Fruit fly (Drosophila melanogaster): ENCODE results near the gene Inx2.

Gene Inx2

DNA sequence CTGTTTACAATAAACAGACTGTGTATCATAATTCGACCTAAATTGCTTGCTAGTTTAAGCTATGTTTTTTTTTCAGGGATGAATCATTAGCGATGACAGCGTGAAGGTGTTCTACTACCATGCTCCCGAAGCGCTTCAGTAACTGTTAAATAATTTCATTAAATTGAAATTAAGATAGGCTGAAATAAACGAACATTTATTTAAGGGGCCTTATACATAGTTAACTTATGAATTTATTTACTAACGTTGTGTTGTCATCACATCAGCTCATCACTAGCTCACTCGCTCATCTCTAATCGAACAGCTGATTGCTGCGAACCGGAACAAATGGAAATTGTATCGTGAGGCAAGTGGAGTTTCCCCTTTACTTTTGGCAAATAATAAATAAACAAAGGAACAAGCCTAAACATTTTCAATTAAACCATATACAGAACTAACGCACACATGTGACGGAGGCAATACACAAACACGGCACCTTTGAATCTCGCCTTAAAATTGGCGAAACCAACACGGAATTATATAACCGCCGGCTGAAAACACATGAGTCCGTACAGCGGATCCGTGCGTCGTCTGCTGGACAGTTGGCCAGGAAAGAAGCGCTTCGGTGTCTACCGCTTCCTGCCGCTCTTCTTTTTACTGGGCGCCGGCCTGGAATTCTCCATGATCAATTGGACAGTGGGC lies 12.7 kb downstream of the Inx2 start, which contains the start of the genes cm, sloth1 and sloth2 (continued):
- TF ChIP-seq CG8359 (GFP tag; optimal IDR thresholded peaks at IDR 0.05; ENCODE audit: borderline replicate concordance): no peak
- peak; percentile 82 for TF ChIP-seq CG11723 (GFP tag; optimal IDR thresholded peaks at IDR 0.05)
- TF ChIP-seq mirr (GFP tag; optimal IDR thresholded peaks at IDR 0.05): peak; percentile 71
- TF ChIP-seq cas (GFP tag; IDR thresholded peaks at IDR 0.05): peak; percentile 81
- TF ChIP-seq Lpt (GFP tag; optimal IDR thresholded peaks at IDR 0.05): no peak
- peak; percentile 69 for TF ChIP-seq Sry-β (GFP tag; optimal IDR thresholded peaks at IDR 0.05)
- TF ChIP-seq CG5953 (GFP tag; IDR thresholded peaks at IDR 0.05): peak; percentile 82
- peak; percentile 59 for TF ChIP-seq CG1647 (GFP tag; optimal IDR thresholded peaks at IDR 0.05)
- TF ChIP-seq Fer2 (tag; optimal IDR thresholded peaks at IDR 0.05): peak; percentile 75
- TF ChIP-seq slp2 (GFP tag; optimal IDR thresholded peaks at IDR 0.05): peak; percentile 71
- no peak for TF ChIP-seq h (optimal IDR thresholded peaks at IDR 0.05)
- peak; percentile 86 for TF ChIP-seq Dbx (GFP tag; IDR thresholded peaks at IDR 0.05)
- peak; percentile 90 for TF ChIP-seq CoRest (tag; optimal IDR thresholded peaks at IDR 0.05)
- TF ChIP-seq CHES-1-like (GFP tag; optimal IDR thresholded peaks at IDR 0.05): peak; percentile 86
- TF ChIP-seq kay (GFP tag; optimal IDR thresholded peaks at IDR 0.05): peak; percentile 70
- TF ChIP-seq otp (GFP tag; IDR thresholded peaks at IDR 0.05): peak; percentile 73
- peak; percentile 70 for TF ChIP-seq en (GFP tag; optimal IDR thresholded peaks at IDR 0.05)
- TF ChIP-seq gro (GFP tag; optimal IDR thresholded peaks at IDR 0.05): peak; percentile 91
- peak; percentile 92 for TF ChIP-seq CG1603 (tag; optimal IDR thresholded peaks at IDR 0.05)
- peak; percentile 88 for TF ChIP-seq CG12942 (GFP tag; optimal IDR thresholded peaks at IDR 0.05)
- no peak for TF ChIP-seq CG10565 (GFP tag; optimal IDR thresholded peaks at IDR 0.05)
- TF ChIP-seq da (GFP tag; optimal IDR thresholded peaks at IDR 0.05): peak; percentile 65
- peak; percentile 80 for TF ChIP-seq Mes4 (GFP tag; optimal IDR thresholded peaks at IDR 0.05)
- TF ChIP-seq sc (optimal IDR thresholded peaks at IDR 0.05): no peak
- peak; percentile 18 for TF ChIP-seq sc (GFP tag; optimal IDR thresholded peaks at IDR 0.05)
- TF ChIP-seq CG17612 (GFP tag; IDR thresholded peaks at IDR 0.05): peak; percentile 63; the same call in 1 of the 2 replicates
- peak; percentile 89 to 90 for TF ChIP-seq Pdp1 (GFP tag; optimal IDR thresholded peaks at IDR 0.05)
- peak; percentile 77 for TF ChIP-seq CG15514 (GFP tag; optimal IDR thresholded peaks at IDR 0.05)
- TF ChIP-seq ap (GFP tag; IDR thresholded peaks at IDR 0.05): peak; percentile 75
- TF ChIP-seq Taf1 (GFP tag; IDR thresholded peaks at IDR 0.05): peak; percentile 75
- peak; percentile 58 for TF ChIP-seq CG6813 (GFP tag; optimal IDR thresholded peaks at IDR 0.05)
- peak; percentile 45 for TF ChIP-seq ftz-f1 (GFP tag; optimal IDR thresholded peaks at IDR 0.05)
- peak; percentile 73 for TF ChIP-seq CG17361 (GFP tag; IDR thresholded peaks at IDR 0.05)
- TF ChIP-seq lmd (GFP tag; IDR thresholded peaks at IDR 0.05): peak; percentile 88
- peak; percentile 70 for TF ChIP-seq Lhr (GFP tag; optimal IDR thresholded peaks at IDR 0.05)
- TF ChIP-seq CG8765 (GFP tag; IDR thresholded peaks at IDR 0.05): peak; percentile 81
- TF ChIP-seq CG3281 (GFP tag; optimal IDR thresholded peaks at IDR 0.05): peak; percentile 77
- peak; percentile 83 for TF ChIP-seq CG13624 (GFP tag; optimal IDR thresholded peaks at IDR 0.05)
- TF ChIP-seq CG12659 (GFP tag; optimal IDR thresholded peaks at IDR 0.05): peak; percentile 86
- peak in 1 of 2 experiments; percentile 69 for TF ChIP-seq insv (GFP tag; optimal IDR thresholded peaks at IDR 0.05)
- TF ChIP-seq zfh1 (GFP tag; IDR thresholded peaks at IDR 0.05): peak; percentile 90
- peak; percentile 30 for TF ChIP-seq CG10274 (GFP tag; optimal IDR thresholded peaks at IDR 0.05)
- TF ChIP-seq Asciz (GFP tag; optimal IDR thresholded peaks at IDR 0.05): peak; percentile 51
- TF ChIP-seq eyg (GFP tag; optimal IDR thresholded peaks at IDR 0.05): peak; percentile 62
- TF ChIP-seq tio (GFP tag; optimal IDR thresholded peaks at IDR 0.05): peak; percentile 81
- TF ChIP-seq vvl (GFP tag; IDR thresholded peaks at IDR 0.05): peak; percentile 91
- TF ChIP-seq CG10543 (GFP tag; optimal IDR thresholded peaks at IDR 0.05): peak; percentile 88
- TF ChIP-seq sqz (GFP tag; optimal IDR thresholded peaks at IDR 0.05): peak; percentile 81
- TF ChIP-seq bsh (GFP tag; optimal IDR thresholded peaks at IDR 0.05): peak; percentile 7 to 83
- TF ChIP-seq repo (GFP tag; optimal IDR thresholded peaks at IDR 0.05): peak; percentile 75
